Fruit fly (Drosophila melanogaster) whole organism, embryonic: ENCODE data around the gene CG13137.

Experiments used
- ATbp ChIP-seq: fragments of 200-800 bp; sonication (Bioruptor generic); optimal IDR thresholded peaks from 2 replicates; lab custom pipeline; 2017; ENCODE audit warnings: missing biosample characterization, mild to moderate bottlenecking, missing genetic modification characterization, missing genetic modification reagents
- Adf1 ChIP-seq: fragments of 200-800 bp; sonication (Bioruptor generic); IDR thresholded peaks from 2 replicates; pipeline ENCODE4 v1.3.6; 2022; ENCODE audit warnings: missing biosample characterization, missing genetic modification characterization
- Asciz ChIP-seq: fragments of 200-800 bp; sonication (Bioruptor generic); optimal IDR thresholded peaks from 2 replicates; lab custom pipeline; 2017; ENCODE audit warnings: missing biosample characterization, mild to moderate bottlenecking, missing genetic modification characterization, missing genetic modification reagents
- CG10654 ChIP-seq: fragments of 200-800 bp; sonication (Bioruptor generic); optimal IDR thresholded peaks from 2 replicates; lab custom pipeline; 2016; ENCODE audit warnings: missing biosample characterization, missing genetic modification characterization
- CG10979 ChIP-seq: fragments of 200-800 bp; sonication (Bioruptor generic); optimal IDR thresholded peaks from 2 replicates; lab custom pipeline; 2018; ENCODE audit warnings: missing biosample characterization, mild to moderate bottlenecking, missing genetic modification characterization, moderate library complexity
- CG12104 ChIP-seq: fragments of 200-800 bp; sonication (Bioruptor generic); optimal IDR thresholded peaks from 3 replicates; lab custom pipeline; 2016; ENCODE audit warnings: missing biosample characterization, missing genetic modification characterization
- CG12155 ChIP-seq: fragments of 200-800 bp; sonication (Bioruptor generic); optimal IDR thresholded peaks from 3 replicates; lab custom pipeline; 2016; ENCODE audit warnings: missing biosample characterization, missing genetic modification characterization
- CG13123 ChIP-seq: fragments of 200-800 bp; sonication (Bioruptor generic); optimal IDR thresholded peaks from 2 replicates; lab custom pipeline; 2016; ENCODE audit warnings: missing biosample characterization, missing genetic modification characterization
- CG14014 ChIP-seq: fragments of 200-800 bp; sonication (Bioruptor generic); IDR thresholded peaks from 2 replicates; pipeline ENCODE4 v1.3.6; 2022; ENCODE audit warnings: missing biosample characterization, missing genetic modification characterization
- CG15073 ChIP-seq: fragments of 200-800 bp; sonication (Bioruptor generic); optimal IDR thresholded peaks from 2 replicates; lab custom pipeline; 2016; ENCODE audit warnings: missing biosample characterization, missing genetic modification characterization
- CG17361 ChIP-seq: fragments of 200-800 bp; sonication (Bioruptor generic); IDR thresholded peaks from 3 replicates; pipeline ENCODE4 v1.3.6; 2022; ENCODE audit warnings: missing biosample characterization, missing genetic modification characterization
- CG2120 ChIP-seq: fragments of 200-800 bp; sonication (Bioruptor generic); optimal IDR thresholded peaks from 3 replicates; lab custom pipeline; 2016; ENCODE audit warnings: missing biosample characterization, missing genetic modification characterization
- CG30403 ChIP-seq: fragments of 200-800 bp; sonication (Bioruptor generic); optimal IDR thresholded peaks from 3 replicates; lab custom pipeline; 2016; ENCODE audit warnings: missing biosample characterization, missing genetic modification characterization
- CG3163 ChIP-seq: fragments of 200-800 bp; sonication (Bioruptor generic); optimal IDR thresholded peaks from 3 replicates; lab custom pipeline; 2016; ENCODE audit warnings: missing biosample characterization, missing genetic modification characterization
- CG32532 ChIP-seq: fragments of 200-800 bp; sonication (Bioruptor generic); IDR thresholded peaks from 2 replicates; pipeline ENCODE4 v1.3.6; 2022; ENCODE audit warnings: missing biosample characterization, missing genetic modification characterization
- CG3281 ChIP-seq: fragments of 200-800 bp; sonication (Bioruptor generic); optimal IDR thresholded peaks from 3 replicates; lab custom pipeline; 2017; ENCODE audit warnings: missing biosample characterization, mild to moderate bottlenecking, missing genetic modification characterization
- CG34224 ChIP-seq: fragments of 200-800 bp; sonication (Bioruptor generic); IDR thresholded peaks from 3 replicates; pipeline ENCODE4 v1.3.6; 2022; ENCODE audit warnings: missing biosample characterization, missing genetic modification characterization; ENCODE audit not compliant: partially characterized antibody
- CG4328 ChIP-seq: fragments of 200-800 bp; sonication (Bioruptor generic); optimal IDR thresholded peaks from 3 replicates; lab custom pipeline; 2017; ENCODE audit warnings: missing biosample characterization, missing genetic modification reagents, missing genetic modification characterization
- CG5180 ChIP-seq: fragments of 200-800 bp; sonication (Bioruptor generic); optimal IDR thresholded peaks from 3 replicates; lab custom pipeline; 2017; ENCODE audit warnings: missing biosample characterization, missing genetic modification characterization, mild to moderate bottlenecking, moderate library complexity, missing genetic modification reagents
- CG7556 ChIP-seq: fragments of 200-800 bp; sonication (Bioruptor generic); optimal IDR thresholded peaks from 2 replicates; lab custom pipeline; 2017; ENCODE audit warnings: missing biosample characterization, mild to moderate bottlenecking, missing genetic modification characterization
- CG7928 ChIP-seq: fragments of 200-800 bp; sonication (Bioruptor generic); optimal IDR thresholded peaks from 2 replicates; lab custom pipeline; 2017; ENCODE audit warnings: missing biosample characterization, mild to moderate bottlenecking, missing genetic modification characterization
- CG8290 ChIP-seq, 3 experiments: fragments of 200-800 bp; sonication (Bioruptor generic); optimal IDR thresholded peaks; 2 replicates each; lab custom pipeline; 2016 to 2019; ENCODE audit warnings: missing biosample characterization in 3 of 3, missing genetic modification characterization in 3 of 3, mild to moderate bottlenecking in 2 of 3, moderate library complexity in 1 of 3
- CG9932 ChIP-seq: fragments of 200-800 bp; sonication (Bioruptor generic); IDR thresholded peaks from 2 replicates; pipeline ENCODE4 v1.3.6; 2022; ENCODE audit warnings: missing biosample characterization, missing genetic modification characterization
- CkIIα-i1 ChIP-seq: fragments of 200-800 bp; sonication (Bioruptor generic); IDR thresholded peaks from 2 replicates; pipeline ENCODE4 v1.3.6; 2022; ENCODE audit warnings: missing biosample characterization, missing genetic modification characterization
- Deaf1 ChIP-seq: fragments of 200-800 bp; optimal IDR thresholded peaks from 3 replicates; lab custom pipeline; 2019; ENCODE audit warnings: missing biosample characterization, mild to moderate bottlenecking, missing genetic modification characterization, moderate library complexity
- Dll ChIP-seq: fragments of 200-800 bp; sonication (Bioruptor generic); IDR thresholded peaks from 4 replicates; pipeline ENCODE4 v1.3.6; 2022; ENCODE audit warnings: missing biosample characterization, missing genetic modification characterization; ENCODE audit not compliant: partially characterized antibody
- Elba2 ChIP-seq: fragments of 200-800 bp; sonication (Bioruptor generic); optimal IDR thresholded peaks from 3 replicates; lab custom pipeline; 2016; ENCODE audit warnings: missing biosample characterization, missing genetic modification characterization
- HmgZ ChIP-seq: fragments of 200-800 bp; sonication (Bioruptor generic); optimal IDR thresholded peaks from 2 replicates; lab custom pipeline; 2018; ENCODE audit warnings: missing biosample characterization, mild to moderate bottlenecking, missing genetic modification characterization
- NC2β ChIP-seq: fragments of 200-800 bp; sonication (Bioruptor generic); optimal IDR thresholded peaks from 2 replicates; lab custom pipeline; 2016; ENCODE audit warnings: missing biosample characterization, missing genetic modification characterization
- NFAT ChIP-seq: fragments of 200-800 bp; sonication (Bioruptor generic); IDR thresholded peaks from 2 replicates; pipeline ENCODE4 v1.3.6; 2022; ENCODE audit warnings: missing biosample characterization, missing genetic modification characterization
- Oli ChIP-seq: fragments of 200-800 bp; sonication (Bioruptor generic); optimal IDR thresholded peaks from 2 replicates; lab custom pipeline; 2018; ENCODE audit warnings: missing biosample characterization, mild to moderate bottlenecking, missing genetic modification characterization, moderate library complexity
- Ravus ChIP-seq: fragments of 200-800 bp; sonication (Bioruptor generic); IDR thresholded peaks from 2 replicates; pipeline ENCODE4 v1.3.6; 2022; ENCODE audit warnings: missing biosample characterization, missing genetic modification characterization
- Spps ChIP-seq: fragments of 200-800 bp; sonication (Bioruptor generic); optimal IDR thresholded peaks from 2 replicates; lab custom pipeline; 2018; ENCODE audit warnings: missing biosample characterization, mild to moderate bottlenecking, missing genetic modification characterization
- Sry-δ ChIP-seq: fragments of 200-800 bp; sonication (Bioruptor generic); optimal IDR thresholded peaks from 2 replicates; lab custom pipeline; 2016; ENCODE audit warnings: missing biosample characterization, missing genetic modification characterization
- YL-1 ChIP-seq: fragments of 200-800 bp; sonication (Bioruptor generic); optimal IDR thresholded peaks from 3 replicates; lab custom pipeline; 2017; ENCODE audit warnings: missing biosample characterization, mild to moderate bottlenecking, missing genetic modification characterization
- ara ChIP-seq: fragments of 200-800 bp; sonication (Bioruptor generic); IDR thresholded peaks from 2 replicates; pipeline ENCODE4 v1.3.6; 2022; ENCODE audit warnings: missing biosample characterization, missing genetic modification characterization
- ato ChIP-seq: fragments of 200-800 bp; sonication (Bioruptor generic); IDR thresholded peaks from 2 replicates; pipeline ENCODE4 v1.3.6; 2022; ENCODE audit warnings: missing biosample characterization, missing genetic modification characterization; ENCODE audit not compliant: partially characterized antibody
- chn ChIP-seq: fragments of 200-800 bp; sonication (Bioruptor generic); optimal IDR thresholded peaks from 2 replicates; lab custom pipeline; 2016; ENCODE audit warnings: missing biosample characterization, missing genetic modification characterization
- dati ChIP-seq: fragments of 200-800 bp; sonication (Bioruptor generic); IDR thresholded peaks from 2 replicates; pipeline ENCODE4 v1.3.6; 2022; ENCODE audit warnings: missing biosample characterization, missing genetic modification characterization
- jigr1 ChIP-seq: fragments of 200-800 bp; sonication (Bioruptor generic); IDR thresholded peaks from 3 replicates; pipeline ENCODE4 v1.3.6; 2022; ENCODE audit warnings: missing biosample characterization, missing genetic modification characterization
- jumu ChIP-seq: fragments of 200-800 bp; sonication (Bioruptor generic); optimal IDR thresholded peaks from 3 replicates; lab custom pipeline; 2016; ENCODE audit warnings: missing biosample characterization, missing genetic modification characterization
- knrl ChIP-seq: fragments of 200-800 bp; sonication (Bioruptor generic); IDR thresholded peaks from 3 replicates; pipeline ENCODE4 v1.3.6; 2022; ENCODE audit warnings: missing biosample characterization, missing genetic modification characterization; ENCODE audit not compliant: partially characterized antibody
- nau ChIP-seq: fragments of 200-800 bp; sonication (Bioruptor generic); optimal IDR thresholded peaks from 3 replicates; lab custom pipeline; 2017; ENCODE audit warnings: missing biosample characterization, mild to moderate bottlenecking, missing genetic modification characterization, missing genetic modification reagents
- oc ChIP-seq: fragments of 200-800 bp; sonication (Bioruptor generic); optimal IDR thresholded peaks from 2 replicates; lab custom pipeline; 2018; ENCODE audit warnings: missing biosample characterization, mild to moderate bottlenecking, missing genetic modification characterization, moderate library complexity
- ranshi ChIP-seq: fragments of 200-800 bp; sonication (Bioruptor generic); IDR thresholded peaks from 2 replicates; pipeline ENCODE4 v1.3.6; 2022; ENCODE audit warnings: missing biosample characterization, missing genetic modification characterization
- ro ChIP-seq: fragments of 200-800 bp; sonication (Bioruptor generic); IDR thresholded peaks from 2 replicates; pipeline ENCODE4 v1.3.6; 2022; ENCODE audit warnings: missing biosample characterization, missing genetic modification characterization
- run ChIP-seq: fragments of 200-800 bp; sonication (Bioruptor generic); optimal IDR thresholded peaks from 3 replicates; lab custom pipeline; 2018; ENCODE audit warnings: missing biosample characterization, mild to moderate bottlenecking, missing genetic modification characterization
- sd ChIP-seq: fragments of 200-800 bp; sonication (Bioruptor generic); optimal IDR thresholded peaks from 3 replicates; lab custom pipeline; 2018; ENCODE audit warnings: missing biosample characterization, mild to moderate bottlenecking, missing genetic modification characterization, moderate library complexity
- shn ChIP-seq: fragments of 200-800 bp; sonication (Bioruptor generic); optimal IDR thresholded peaks from 3 replicates; lab custom pipeline; 2016; ENCODE audit warnings: missing biosample characterization, missing genetic modification characterization
- sima ChIP-seq: fragments of 200-800 bp; sonication (Bioruptor generic); optimal IDR thresholded peaks from 2 replicates; lab custom pipeline; 2016; ENCODE audit warnings: missing biosample characterization, missing genetic modification characterization
- slbo ChIP-seq: fragments of 200-800 bp; sonication (Bioruptor generic); IDR thresholded peaks from 2 replicates; pipeline ENCODE4 v1.3.6; 2022; ENCODE audit warnings: missing biosample characterization, missing genetic modification characterization

The CG13137 gene

dm6 chr2L:10200847-10201246, 28.3 kb downstream of the CG13137 start, which contains the start of the genes Ripalpha and RpL7 (continued):
- TF ChIP-seq NC2β (GFP tag; lab: Kevin White, UChicago), result peak; percentile 100
- TF ChIP-seq shn (GFP tag; lab: Kevin White, UChicago), result peak; percentile 99
- peak; percentile 97 for TF ChIP-seq ranshi (GFP tag; lab: Robert Waterston, UW)
- TF ChIP-seq CG17361 (GFP tag; lab: Robert Waterston, UW), result peak; percentile 94
- TF ChIP-seq dati (GFP tag; lab: Robert Waterston, UW), result peak; percentile 96
- TF ChIP-seq chn (GFP tag; lab: Kevin White, UChicago), result peak; percentile 97
- TF ChIP-seq slbo, result peak; percentile 96
- peak; percentile 97 for TF ChIP-seq CG13123 (GFP tag; lab: Kevin White, UChicago)
- peak; percentile 80 for TF ChIP-seq Elba2 (GFP tag; lab: Kevin White, UChicago)
- TF ChIP-seq NFAT (GFP tag; lab: Robert Waterston, UW), result peak; percentile 99
- peak; percentile 93 for TF ChIP-seq CG7556
- TF ChIP-seq Asciz (GFP tag; lab: Kevin White, UChicago), result peak; percentile 96
- peak; percentile 100 for TF ChIP-seq YL-1 (GFP tag; lab: Kevin White, UChicago)
- TF ChIP-seq CG4328 (GFP tag; lab: Kevin White, UChicago), result peak; percentile 99
- peak; percentile 94 for TF ChIP-seq knrl (GFP tag; lab: Robert Waterston, UW)
- TF ChIP-seq run (tag; lab: Kevin White, UChicago), result no peak
- TF ChIP-seq CG14014 (GFP tag; lab: Robert Waterston, UW), result peak; percentile 96
- peak; percentile 90 for TF ChIP-seq ato (GFP tag; lab: Robert Waterston, UW)
- TF ChIP-seq CG8290 (GFP tag; optimal IDR thresholded peaks at IDR 0.05; lab: Kevin White, UChicago), result peak; percentile 96
- TF ChIP-seq CG8290 (tag; optimal IDR thresholded peaks at IDR 0.05; lab: Kevin White, UChicago), result peak; percentile 95 to 99
- peak; percentile 86 for TF ChIP-seq Adf1
- TF ChIP-seq CG9932 (GFP tag; lab: Robert Waterston, UW), result peak; percentile 98
- peak; percentile 66 for TF ChIP-seq CG15073 (GFP tag; lab: Kevin White, UChicago)
- TF ChIP-seq CG30403 (GFP tag; lab: Kevin White, UChicago), result peak; percentile 96
- TF ChIP-seq sima (GFP tag; lab: Kevin White, UChicago), result peak; percentile 96
- TF ChIP-seq ro (GFP tag; lab: Robert Waterston, UW), result peak; percentile 88
- TF ChIP-seq ATbp (GFP tag; lab: Kevin White, UChicago), result peak; percentile 98
- peak; percentile 98 for TF ChIP-seq HmgZ
- TF ChIP-seq Oli (tag; lab: Kevin White, UChicago), result peak; percentile 89
- peak; percentile 70 for TF ChIP-seq Deaf1
- peak; percentile 50; the same call in 1 of the 3 replicates for TF ChIP-seq jigr1 (GFP tag; lab: Robert Waterston, UW)
- TF ChIP-seq nau (GFP tag; lab: Kevin White, UChicago), result peak; percentile 99
- peak; percentile 95 for TF ChIP-seq jumu (GFP tag; lab: Kevin White, UChicago)
- peak; percentile 89 for TF ChIP-seq CG5180
- TF ChIP-seq Ravus (GFP tag; lab: Robert Waterston, UW), result peak; percentile 82
- TF ChIP-seq CG32532 (GFP tag; lab: Robert Waterston, UW), result peak; percentile 98
- peak; percentile 92 for TF ChIP-seq CG3163 (GFP tag; lab: Kevin White, UChicago)
- TF ChIP-seq sd (tag; lab: Kevin White, UChicago), result peak; percentile 81
- peak; percentile 98 for TF ChIP-seq CG3281
- TF ChIP-seq Spps (tag; lab: Kevin White, UChicago), result peak; percentile 90
- TF ChIP-seq CG2120 (GFP tag; lab: Kevin White, UChicago), result peak; percentile 96
- peak; percentile 99 for TF ChIP-seq Sry-δ (GFP tag; lab: Kevin White, UChicago)
- peak; percentile 98 for TF ChIP-seq CG12104 (GFP tag; lab: Kevin White, UChicago)
- peak; percentile 96 for TF ChIP-seq ara
- peak; percentile 82 for TF ChIP-seq CG7928 (GFP tag; lab: Kevin White, UChicago)
- peak; percentile 83; the same call in 1 of the 2 replicates for TF ChIP-seq CkIIα-i1
- peak; percentile 84 for TF ChIP-seq CG34224 (GFP tag; lab: Robert Waterston, UW)
- peak; percentile 83 for TF ChIP-seq Dll (GFP tag; lab: Robert Waterston, UW)
- peak; percentile 97 for TF ChIP-seq CG10654 (GFP tag; lab: Kevin White, UChicago)
- TF ChIP-seq CG10979 (tag; lab: Kevin White, UChicago), result peak; percentile 86
- peak; percentile 96 for TF ChIP-seq CG12155 (GFP tag; lab: Kevin White, UChicago)
- TF ChIP-seq oc (tag; lab: Kevin White, UChicago), result peak; percentile 94
